Fruit fly (Drosophila melanogaster) whole organism, embryonic: ENCODE data around the gene CG2854.

Experiments
- B-H1 ChIP-seq: fragments of 200-800 bp; sonication (Bioruptor generic); IDR thresholded peaks from 3 replicates; pipeline ENCODE4 v1.3.6; 2022; ENCODE audit warnings: missing biosample characterization, missing genetic modification characterization
- CG14860 ChIP-seq: fragments of 200-800 bp; sonication (Bioruptor generic); IDR thresholded peaks from 3 replicates; pipeline ENCODE4 v1.3.6; 2022; ENCODE audit warnings: missing biosample characterization, missing genetic modification characterization; ENCODE audit not compliant: partially characterized antibody
- CG15011 ChIP-seq: fragments of 200-800 bp; sonication (Bioruptor generic); optimal IDR thresholded peaks from 3 replicates; lab custom pipeline; 2018; ENCODE audit warnings: missing biosample characterization, mild to moderate bottlenecking, missing genetic modification characterization
- CG1602 ChIP-seq: fragments of 200-800 bp; sonication (Bioruptor generic); optimal IDR thresholded peaks from 3 replicates; lab custom pipeline; 2016; ENCODE audit warnings: missing biosample characterization, missing genetic modification characterization
- CG17361 ChIP-seq: fragments of 200-800 bp; sonication (Bioruptor generic); IDR thresholded peaks from 3 replicates; pipeline ENCODE4 v1.3.6; 2022; ENCODE audit warnings: missing biosample characterization, missing genetic modification characterization
- CG17802 ChIP-seq: fragments of 200-800 bp; sonication (Bioruptor generic); optimal IDR thresholded peaks from 2 replicates; lab custom pipeline; 2018; ENCODE audit warnings: missing biosample characterization, mild to moderate bottlenecking, missing genetic modification characterization, moderate library complexity
- CG32767 ChIP-seq: fragments of 200-800 bp; sonication (Bioruptor generic); IDR thresholded peaks from 2 replicates; pipeline ENCODE4 v1.3.6; 2022; ENCODE audit warnings: missing biosample characterization, missing genetic modification characterization
- CG3407 ChIP-seq: fragments of 200-800 bp; sonication (Bioruptor generic); optimal IDR thresholded peaks from 2 replicates; lab custom pipeline; 2018; ENCODE audit warnings: missing biosample characterization, mild to moderate bottlenecking, missing genetic modification characterization
- CG43689 ChIP-seq: fragments of 200-800 bp; sonication (Bioruptor generic); IDR thresholded peaks from 2 replicates; pipeline ENCODE4 v1.3.6; 2022; ENCODE audit warnings: missing biosample characterization, missing genetic modification characterization
- CG7963 ChIP-seq: fragments of 200-800 bp; sonication (Bioruptor generic); IDR thresholded peaks from 3 replicates; pipeline ENCODE4 v1.3.6; 2022; ENCODE audit warnings: missing biosample characterization, missing genetic modification characterization; ENCODE audit not compliant: partially characterized antibody
- CG9437 ChIP-seq: fragments of 200-800 bp; sonication (Bioruptor generic); optimal IDR thresholded peaks from 2 replicates; lab custom pipeline; 2018; ENCODE audit warnings: missing biosample characterization, mild to moderate bottlenecking, missing genetic modification characterization
- CG9727 ChIP-seq: fragments of 200-800 bp; sonication (Bioruptor generic); optimal IDR thresholded peaks from 3 replicates; lab custom pipeline; 2017; ENCODE audit warnings: missing biosample characterization, mild to moderate bottlenecking, missing genetic modification characterization
- CG9932 ChIP-seq: fragments of 200-800 bp; sonication (Bioruptor generic); IDR thresholded peaks from 2 replicates; pipeline ENCODE4 v1.3.6; 2022; ENCODE audit warnings: missing biosample characterization, missing genetic modification characterization
- Chrac-16 ChIP-seq: fragments of 200-800 bp; sonication (Bioruptor generic); optimal IDR thresholded peaks from 3 replicates; lab custom pipeline; 2016; ENCODE audit warnings: missing biosample characterization, missing genetic modification characterization
- CoRest ChIP-seq: fragments of 200-800 bp; sonication (Bioruptor generic); optimal IDR thresholded peaks from 3 replicates; lab custom pipeline; 2018; ENCODE audit warnings: missing biosample characterization, mild to moderate bottlenecking, missing genetic modification characterization, moderate library complexity
- Dek ChIP-seq: fragments of 200-800 bp; sonication (Bioruptor generic); optimal IDR thresholded peaks from 3 replicates; lab custom pipeline; 2019; ENCODE audit warnings: missing biosample characterization, mild to moderate bottlenecking, missing genetic modification characterization, moderate library complexity
- Dfd ChIP-seq, 2 experiments: fragments of >200 bp; optimal IDR thresholded peaks; 2 replicates each; lab custom pipeline; 2017; ENCODE audit warnings: missing biosample characterization in 2 of 2, missing genetic modification characterization in 2 of 2
- H15 ChIP-seq: fragments of 200-800 bp; sonication (Bioruptor generic); IDR thresholded peaks from 3 replicates; pipeline ENCODE4 v1.3.6; 2022; ENCODE audit warnings: missing biosample characterization, missing genetic modification characterization
- Hr78 ChIP-seq, 2 experiments: fragments of 200-800 bp in 1 of 2; fragments of >200 bp in 1 of 2; sonication (Bioruptor generic) in 1 of 2; optimal IDR thresholded peaks; 2 replicates each; lab custom pipeline; 2017 to 2019; ENCODE audit warnings: missing biosample characterization in 2 of 2, missing genetic modification characterization in 2 of 2, mild to moderate bottlenecking in 1 of 2, moderate library complexity in 1 of 2
- Max ChIP-seq: fragments of 200-800 bp; sonication (Bioruptor generic); optimal IDR thresholded peaks from 2 replicates; lab custom pipeline; 2016; ENCODE audit warnings: missing biosample characterization, mild to moderate bottlenecking, missing genetic modification characterization
- Med ChIP-seq: fragments of 200-800 bp; sonication (Bioruptor generic); peaks from one replicate; lab custom pipeline; 2016; ENCODE audit warnings: missing biosample characterization, missing genetic modification characterization, mild to moderate bottlenecking, inconsistent platforms, moderate library complexity
- Myb ChIP-seq: fragments of 200-800 bp; sonication (Bioruptor generic); optimal IDR thresholded peaks from 2 replicates; lab custom pipeline; 2016; ENCODE audit warnings: missing biosample characterization, missing genetic modification characterization
- NC2β ChIP-seq: fragments of 200-800 bp; sonication (Bioruptor generic); optimal IDR thresholded peaks from 2 replicates; lab custom pipeline; 2016; ENCODE audit warnings: missing biosample characterization, missing genetic modification characterization
- NK7.1 ChIP-seq: fragments of 200-800 bp; sonication (Bioruptor generic); optimal IDR thresholded peaks from 3 replicates; lab custom pipeline; 2016; ENCODE audit warnings: missing biosample characterization, missing genetic modification characterization
- Neu2 ChIP-seq: fragments of 200-800 bp; sonication (Bioruptor generic); optimal IDR thresholded peaks from 3 replicates; lab custom pipeline; 2016; ENCODE audit warnings: missing biosample characterization, missing genetic modification characterization, borderline replicate concordance
- Nf-YB ChIP-seq: fragments of 200-800 bp; sonication (Bioruptor generic); optimal IDR thresholded peaks from 3 replicates; lab custom pipeline; 2019; ENCODE audit warnings: missing biosample characterization, mild to moderate bottlenecking, missing genetic modification characterization, moderate library complexity
- Nf-YC ChIP-seq: fragments of 200-800 bp; optimal IDR thresholded peaks from 3 replicates; lab custom pipeline; 2019; ENCODE audit warnings: missing biosample characterization, mild to moderate bottlenecking, missing genetic modification characterization, moderate library complexity
- Oaz ChIP-seq: fragments of 200-800 bp; sonication (Bioruptor generic); IDR thresholded peaks from 2 replicates; pipeline ENCODE4 v1.3.6; 2022; ENCODE audit warnings: missing biosample characterization, missing genetic modification characterization
- Poxn ChIP-seq: fragments of 200-800 bp; sonication (Bioruptor generic); IDR thresholded peaks from 2 replicates; pipeline ENCODE4 v1.3.6; 2022; ENCODE audit warnings: missing biosample characterization, missing genetic modification characterization
- Sox100B ChIP-seq: fragments of 200-800 bp; sonication (Bioruptor generic); optimal IDR thresholded peaks from 3 replicates; lab custom pipeline; 2018; ENCODE audit warnings: missing biosample characterization, mild to moderate bottlenecking, missing genetic modification characterization
- Sry-δ ChIP-seq: fragments of 200-800 bp; sonication (Bioruptor generic); optimal IDR thresholded peaks from 2 replicates; lab custom pipeline; 2016; ENCODE audit warnings: missing biosample characterization, missing genetic modification characterization
- amos ChIP-seq: fragments of 200-800 bp; sonication (Bioruptor generic); IDR thresholded peaks from 2 replicates; pipeline ENCODE4 v1.3.6; 2022; ENCODE audit warnings: missing biosample characterization, missing genetic modification characterization; ENCODE audit not compliant: partially characterized antibody
- cad ChIP-seq: fragments of >200 bp; optimal IDR thresholded peaks from 2 replicates; lab custom pipeline; 2017; ENCODE audit warnings: missing biosample characterization, missing genetic modification characterization
- cwo ChIP-seq: fragments of 200-800 bp; sonication (Bioruptor generic); optimal IDR thresholded peaks from 3 replicates; lab custom pipeline; 2017; ENCODE audit warnings: missing biosample characterization, missing genetic modification characterization, mild to moderate bottlenecking, moderate library complexity, missing genetic modification reagents
- dan ChIP-seq: fragments of 200-800 bp; sonication (Bioruptor generic); IDR thresholded peaks from 2 replicates; pipeline ENCODE4 v1.3.6; 2022; ENCODE audit warnings: missing biosample characterization, missing genetic modification characterization
- en ChIP-seq: fragments of 200-800 bp; sonication (Bioruptor generic); optimal IDR thresholded peaks from 2 replicates; lab custom pipeline; 2016; ENCODE audit warnings: missing biosample characterization, missing genetic modification characterization
- ftz-f1 ChIP-seq: fragments of 200-800 bp; sonication (Bioruptor generic); optimal IDR thresholded peaks from 2 replicates; lab custom pipeline; 2016; ENCODE audit warnings: missing biosample characterization, missing genetic modification characterization
- gce ChIP-seq: fragments of 200-800 bp; sonication (Bioruptor generic); IDR thresholded peaks from 3 replicates; pipeline ENCODE4 v1.3.6; 2022; ENCODE audit warnings: missing biosample characterization, missing genetic modification characterization
- gt ChIP-seq: fragments of 200-800 bp; sonication (Bioruptor generic); IDR thresholded peaks from 2 replicates; pipeline ENCODE4 v1.3.6; 2022; ENCODE audit warnings: missing biosample characterization, missing genetic modification characterization
- her ChIP-seq: fragments of 200-800 bp; sonication (Bioruptor generic); optimal IDR thresholded peaks from 2 replicates; lab custom pipeline; 2016; ENCODE audit warnings: missing biosample characterization, missing genetic modification characterization
- luna ChIP-seq: fragments of 200-800 bp; sonication (Bioruptor generic); optimal IDR thresholded peaks from 2 replicates; lab custom pipeline; 2016; ENCODE audit warnings: missing biosample characterization, missing genetic modification characterization
- nau ChIP-seq: fragments of 200-800 bp; sonication (Bioruptor generic); optimal IDR thresholded peaks from 3 replicates; lab custom pipeline; 2017; ENCODE audit warnings: missing biosample characterization, mild to moderate bottlenecking, missing genetic modification characterization, missing genetic modification reagents
- peb ChIP-seq: fragments of 200-800 bp; sonication (Bioruptor generic); IDR thresholded peaks from 2 replicates; pipeline ENCODE4 v1.3.6; 2022; ENCODE audit warnings: missing biosample characterization, missing genetic modification characterization
- sc ChIP-seq, 3 experiments: fragments of >200 bp in 2 of 3; fragments of 200-800 bp in 1 of 3; sonication (Bioruptor generic) in 1 of 3; optimal IDR thresholded peaks; 2 replicates in 2 of 3; 3 replicates in 1 of 3; lab custom pipeline; 2017; ENCODE audit warnings: mild to moderate bottlenecking in 1 of 3, missing biosample characterization in 1 of 3, missing genetic modification characterization in 1 of 3, missing genetic modification reagents in 1 of 3
- so ChIP-seq: fragments of 200-800 bp; sonication (Bioruptor generic); IDR thresholded peaks from 3 replicates; pipeline ENCODE4 v1.3.6; 2022; ENCODE audit warnings: missing biosample characterization, missing genetic modification characterization
- sug ChIP-seq: fragments of 200-800 bp; optimal IDR thresholded peaks from 2 replicates; lab custom pipeline; 2019; ENCODE audit warnings: missing biosample characterization, mild to moderate bottlenecking, missing genetic modification characterization, moderate library complexity
- tin ChIP-seq: fragments of 200-800 bp; sonication (Bioruptor generic); optimal IDR thresholded peaks from 3 replicates; lab custom pipeline; 2016; ENCODE audit warnings: missing biosample characterization, missing genetic modification characterization
- tx ChIP-seq: fragments of 200-800 bp; sonication (Bioruptor generic); optimal IDR thresholded peaks from 2 replicates; lab custom pipeline; 2016; ENCODE audit warnings: missing biosample characterization, missing genetic modification characterization
- unc-4 ChIP-seq: fragments of 200-800 bp; sonication (Bioruptor generic); IDR thresholded peaks from 2 replicates; pipeline ENCODE4 v1.3.6; 2022; ENCODE audit warnings: missing biosample characterization, missing genetic modification characterization; ENCODE audit not compliant: partially characterized antibody

The CG2854 gene

dm6 chrX:2340009-2340733 lies 13.2 kb downstream of the CG2854 start (continued):
- no peak for TF ChIP-seq en (GFP tag; lab: Kevin White, UChicago)
- no peak for TF ChIP-seq her (GFP tag; lab: Kevin White, UChicago)
- TF ChIP-seq cad (GFP tag; lab: Kevin White, UChicago): no peak
- TF ChIP-seq dan (GFP tag; lab: Robert Waterston, UW): no peak
- peak; percentile 85 for TF ChIP-seq ftz-f1
- no peak for TF ChIP-seq Chrac-16 (GFP tag; lab: Kevin White, UChicago)
- TF ChIP-seq CG3407 (GFP tag; lab: Kevin White, UChicago): no peak
- TF ChIP-seq nau (GFP tag; lab: Kevin White, UChicago): no peak
- TF ChIP-seq CG43689 (GFP tag; lab: Robert Waterston, UW): no peak
- peak; percentile 28; the same call in 1 of the 2 replicates for TF ChIP-seq CG9932
- peak; percentile 28 for TF ChIP-seq Nf-YC (tag; lab: Kevin White, UChicago)
- TF ChIP-seq CoRest (tag; lab: Kevin White, UChicago): peak; percentile 44
- TF ChIP-seq Nf-YB (GFP tag; lab: Kevin White, UChicago): no peak
- no peak for TF ChIP-seq tin
- TF ChIP-seq sug (tag; lab: Kevin White, UChicago): peak; percentile 26
- TF ChIP-seq CG17802 (tag; lab: Kevin White, UChicago): no peak
- TF ChIP-seq luna (GFP tag; lab: Kevin White, UChicago): no peak
- TF ChIP-seq so (GFP tag; lab: Robert Waterston, UW): no peak
- peak; percentile 49; the same call in 1 of the 3 replicates for TF ChIP-seq CG14860 (GFP tag; lab: Robert Waterston, UW)
- TF ChIP-seq gce: no peak
- TF ChIP-seq CG17361 (GFP tag; lab: Robert Waterston, UW): peak; percentile 49; the same call in 2 of the 3 replicates
- no peak for TF ChIP-seq gt (GFP tag; lab: Robert Waterston, UW)
- TF ChIP-seq CG32767 (GFP tag; lab: Robert Waterston, UW): 0 out of 2 replicates have a peak, but pooled peaks have one; percentile 24
- peak; percentile 78 for TF ChIP-seq Med
- no peak for TF ChIP-seq Dek (tag; lab: Kevin White, UChicago)
- TF ChIP-seq Myb (GFP tag; lab: Kevin White, UChicago): peak; percentile 31
- TF ChIP-seq CG1602 (GFP tag; lab: Kevin White, UChicago): no peak
- TF ChIP-seq B-H1: no peak
- TF ChIP-seq Dfd (GFP tag; optimal IDR thresholded peaks at IDR 0.05; lab: Kevin White, UChicago): no peak
- no peak for TF ChIP-seq H15
- TF ChIP-seq CG9727: no peak
- TF ChIP-seq sc (optimal IDR thresholded peaks at IDR 0.05; lab: Kevin White, UChicago): no peak
- no peak for TF ChIP-seq sc (GFP tag; optimal IDR thresholded peaks at IDR 0.05; lab: Kevin White, UChicago)
- no peak for TF ChIP-seq Oaz
- TF ChIP-seq CG7963 (GFP tag; lab: Robert Waterston, UW): peak; percentile 70
- peak; percentile 82 for TF ChIP-seq Sry-δ (GFP tag; lab: Kevin White, UChicago)
- no peak for TF ChIP-seq Hr78 (GFP tag; optimal IDR thresholded peaks at IDR 0.05; lab: Kevin White, UChicago)
- TF ChIP-seq unc-4 (GFP tag; lab: Robert Waterston, UW): peak; percentile 58
- TF ChIP-seq tx (GFP tag; lab: Kevin White, UChicago): no peak
- TF ChIP-seq CG9437 (GFP tag; lab: Kevin White, UChicago): no peak
- no peak for TF ChIP-seq NC2β (GFP tag; lab: Kevin White, UChicago)
- TF ChIP-seq cwo (GFP tag; lab: Kevin White, UChicago): no peak
- TF ChIP-seq NK7.1 (GFP tag; lab: Kevin White, UChicago): no peak
- no peak for TF ChIP-seq Neu2 (GFP tag; lab: Kevin White, UChicago)
- TF ChIP-seq peb (GFP tag; lab: Robert Waterston, UW): no peak
- TF ChIP-seq Max (GFP tag; lab: Kevin White, UChicago): no peak
- no peak for TF ChIP-seq Sox100B (GFP tag; lab: Kevin White, UChicago)
- TF ChIP-seq Poxn: no peak
- TF ChIP-seq CG15011 (GFP tag; lab: Kevin White, UChicago): no peak
- peak; percentile 69 for TF ChIP-seq amos (GFP tag; lab: Robert Waterston, UW)
